Worm (Caenorhabditis elegans) whole organism, L4 larva: ENCODE measurements around the gene D2024.18.
"Not testable (repeated sequence)": the region's sequence is repeated elsewhere in the genome, so short reads cannot be mapped to it uniquely, and the experiment has no call there.

Experiments
- D1046.2 ChIP-seq: fragments of 200-800 bp; sonication (Bioruptor generic); IDR thresholded peaks from 2 replicates; pipeline ENCODE4 v1.3.6; 2022; ENCODE audit warnings: missing genetic modification characterization, missing compliant biosample characterization
- T20F7.1 ChIP-seq: fragments of 200-800 bp; sonication (Bioruptor generic); optimal IDR thresholded peaks from 2 replicates; lab custom pipeline; 2018; ENCODE audit warnings: mild to moderate bottlenecking, missing genetic modification characterization, missing compliant biosample characterization
- Y5F2A.4 ChIP-seq: fragments of 200-800 bp; sonication (Bioruptor generic); optimal IDR thresholded peaks from 2 replicates; lab custom pipeline; 2018; ENCODE audit warnings: mild to moderate bottlenecking, missing genetic modification characterization, missing compliant biosample characterization
- ZK337.2 ChIP-seq: fragments of 200-800 bp; sonication (Bioruptor generic); IDR thresholded peaks from 2 replicates; pipeline ENCODE4 v1.3.6; 2022; ENCODE audit warnings: missing genetic modification reagents, missing genetic modification characterization, missing compliant biosample characterization
- dpl-1 ChIP-seq: fragments of 150-350 bp; optimal IDR thresholded peaks from 2 replicates; lab custom pipeline; 2014; ENCODE audit warnings: missing biosample characterization, missing genetic modification reagents, missing genetic modification characterization
- nhr-11 ChIP-seq: fragments of 150-350 bp; optimal IDR thresholded peaks from 2 replicates; lab custom pipeline; 2014; ENCODE audit warnings: missing biosample characterization, missing genetic modification characterization
- nhr-25 ChIP-seq: sonication (generic microtip); optimal IDR thresholded peaks from 2 replicates; lab custom pipeline; 2017; ENCODE audit warnings: missing genetic modification characterization, mild to moderate bottlenecking, missing compliant biosample characterization, antibody characterized with exemption, moderate library complexity, borderline replicate concordance; ENCODE audit not compliant: insufficient read depth
- ztf-11 ChIP-seq: fragments of 150-350 bp; optimal IDR thresholded peaks from 2 replicates; lab custom pipeline; 2014; ENCODE audit warnings: missing biosample characterization, missing genetic modification characterization

DNA sequence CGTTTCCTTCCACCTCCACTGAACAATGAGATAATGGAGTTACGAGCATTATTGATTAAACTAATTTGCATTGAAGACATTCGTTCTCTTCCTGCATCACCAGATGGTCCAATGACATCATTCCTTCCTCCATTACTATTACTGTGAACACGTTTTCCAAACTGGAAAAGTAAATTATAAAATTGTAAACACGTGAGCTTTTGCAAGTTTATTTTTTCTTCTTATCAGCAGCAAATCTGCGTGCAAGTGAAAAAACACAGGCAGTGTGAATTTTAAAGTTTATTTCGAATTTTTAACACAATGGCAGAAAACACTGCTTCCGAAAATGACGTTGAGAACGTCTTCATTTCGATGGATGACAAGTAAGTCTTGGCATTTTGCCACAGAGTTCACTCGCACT is 3.0 kb upstream of the D2024.18 start, which contains the start of gene D2024.1:
- TF ChIP-seq ZK337.2; nhr-25 (tag; lab: Kevin White, UChicago); nhr-11 (tag; lab: Kevin White, UChicago); T20F7.1; ztf-11 (tag; lab: Kevin White, UChicago); D1046.2 (GFP tag; lab: Robert Waterston, UW); Y5F2A.4 (GFP tag; lab: Kevin White, UChicago); dpl-1 (GFP tag; lab: Kevin White, UChicago): not testable (repeated sequence)
